Worm (Caenorhabditis elegans) whole organism, L3 larva: Measurements from ENCODE around the gene sir-2.3.

Experiments
- R02D3.7 ChIP-seq: fragments of 150-350 bp; optimal IDR thresholded peaks from 2 replicates; lab custom pipeline; 2014; ENCODE audit warnings: missing biosample characterization, missing genetic modification characterization
- aly-2 ChIP-seq: fragments of 150-350 bp; optimal IDR thresholded peaks from 2 replicates; lab custom pipeline; 2014; ENCODE audit warnings: missing biosample characterization, missing genetic modification characterization
- ama-1 ChIP-seq: fragments of 150-350 bp; optimal IDR thresholded peaks from 2 replicates; lab custom pipeline; 2018
- elt-2 ChIP-seq: sonication (generic microtip); optimal IDR thresholded peaks from 2 replicates; lab custom pipeline; 2016; ENCODE audit warnings: missing genetic modification reagents, mild to moderate bottlenecking, missing genetic modification characterization, missing compliant biosample characterization
- jun-1 ChIP-seq: fragments of 150-350 bp; optimal IDR thresholded peaks from 2 replicates; lab custom pipeline; 2014; ENCODE audit warnings: missing biosample characterization, missing genetic modification reagents, missing genetic modification characterization
- nfya-1 ChIP-seq: sonication (generic microtip); optimal IDR thresholded peaks from 2 replicates; lab custom pipeline; 2017; ENCODE audit warnings: missing genetic modification characterization, mild to moderate bottlenecking, missing compliant biosample characterization, antibody characterized with exemption, moderate library complexity; ENCODE audit not compliant: insufficient read depth
- nhr-11 ChIP-seq: fragments of 150-350 bp; optimal IDR thresholded peaks from 2 replicates; lab custom pipeline; 2014; ENCODE audit warnings: missing biosample characterization, missing genetic modification characterization
- nhr-23 ChIP-seq: fragments of 150-350 bp; optimal IDR thresholded peaks from 2 replicates; lab custom pipeline; 2014; ENCODE audit warnings: missing biosample characterization, missing genetic modification reagents, missing genetic modification characterization
- nhr-76 ChIP-seq: fragments of 150-350 bp; sonication (generic microtip); optimal IDR thresholded peaks from 5 replicates; lab custom pipeline; 2014; ENCODE audit warnings: missing biosample characterization, missing genetic modification characterization
- nhr-77 ChIP-seq: fragments of 150-350 bp; optimal IDR thresholded peaks from 2 replicates; lab custom pipeline; 2014; ENCODE audit warnings: missing biosample characterization, missing genetic modification characterization
- ztf-11 ChIP-seq: fragments of 150-350 bp; optimal IDR thresholded peaks from 2 replicates; lab custom pipeline; 2014; ENCODE audit warnings: missing biosample characterization, missing genetic modification characterization

- TF ChIP-seq ama-1 = no peak
- TF ChIP-seq jun-1 (tag; lab: Kevin White, UChicago) = no peak
- TF ChIP-seq nhr-23 (tag; lab: Kevin White, UChicago) = no peak
- TF ChIP-seq elt-2 (tag; lab: Kevin White, UChicago) = no peak
- no peak for TF ChIP-seq nhr-77 (tag; lab: Kevin White, UChicago)
- TF ChIP-seq nhr-11 (tag; lab: Kevin White, UChicago) = no peak
- no peak for TF ChIP-seq ztf-11
- no peak for TF ChIP-seq aly-2 (tag; lab: Kevin White, UChicago)
- TF ChIP-seq nfya-1 (tag; lab: Kevin White, UChicago) = no peak
- TF ChIP-seq nhr-76 (tag; lab: Kevin White, UChicago) = no peak
- TF ChIP-seq R02D3.7 (tag; lab: Kevin White, UChicago) = no peak
These were observed 40.0 kb upstream of the sir-2.3 start, which contains the start of gene srd-38 for ce11 chrX:13291506-13291905.
